Worm (Caenorhabditis elegans) whole organism, late embryonic: ENCODE data around the gene F16H6.9.

ENCODE experiments used
- C38D4.7 ChIP-seq: fragments of 200-800 bp; sonication (Bioruptor generic); optimal IDR thresholded peaks from 2 replicates; lab custom pipeline; 2018; ENCODE audit warnings: mild to moderate bottlenecking, missing genetic modification characterization, moderate library complexity, missing compliant biosample characterization
- K09A11.1 ChIP-seq: sonication (generic microtip); optimal IDR thresholded peaks from 2 replicates; lab custom pipeline; 2017; ENCODE audit warnings: antibody characterized with exemption, mild to moderate bottlenecking, missing genetic modification characterization, missing compliant biosample characterization; ENCODE audit not compliant: insufficient read depth
- T23F11.4 ChIP-seq: fragments of 200-800 bp; sonication (Bioruptor generic); optimal IDR thresholded peaks from 2 replicates; lab custom pipeline; 2018; ENCODE audit warnings: mild to moderate bottlenecking, missing genetic modification characterization, missing compliant biosample characterization
- ama-1 ChIP-seq: fragments of 150-350 bp; optimal IDR thresholded peaks from 2 replicates; lab custom pipeline; 2014
- ceh-14 ChIP-seq: sonication (generic microtip); optimal IDR thresholded peaks from 2 replicates; lab custom pipeline; 2016; ENCODE audit warnings: missing genotype, missing genetic modification characterization, missing compliant biosample characterization
- ceh-19 ChIP-seq: fragments of 200-800 bp; sonication (Bioruptor generic); optimal IDR thresholded peaks from 2 replicates; lab custom pipeline; 2018; ENCODE audit warnings: mild to moderate bottlenecking, missing genetic modification characterization, missing compliant biosample characterization
- ceh-22 ChIP-seq: sonication (generic microtip); optimal IDR thresholded peaks from 2 replicates; lab custom pipeline; 2017; ENCODE audit warnings: missing biosample characterization, missing genetic modification characterization
- ceh-31 ChIP-seq: sonication (generic microtip); optimal IDR thresholded peaks from 2 replicates; lab custom pipeline; 2016; ENCODE audit warnings: missing genetic modification characterization, missing compliant biosample characterization
- ceh-34 ChIP-seq: sonication (generic microtip); optimal IDR thresholded peaks from 2 replicates; lab custom pipeline; 2016; ENCODE audit warnings: mild to moderate bottlenecking, missing genetic modification characterization, missing compliant biosample characterization
- ceh-45 ChIP-seq: fragments of 200-800 bp; sonication (Bioruptor generic); IDR thresholded peaks from 2 replicates; pipeline ENCODE4 v1.3.6; 2022; ENCODE audit warnings: missing genetic modification reagents, missing genetic modification characterization, missing compliant biosample characterization
- ceh-48 ChIP-seq: sonication (generic microtip); optimal IDR thresholded peaks from 2 replicates; lab custom pipeline; 2016; ENCODE audit warnings: missing genetic modification characterization, inconsistent platforms, missing compliant biosample characterization
- dmd-4 ChIP-seq: sonication (generic microtip); optimal IDR thresholded peaks from 2 replicates; lab custom pipeline; 2016; ENCODE audit warnings: borderline replicate concordance, missing genetic modification characterization, missing compliant biosample characterization
- elt-2 ChIP-seq: sonication (generic microtip); optimal IDR thresholded peaks from 2 replicates; lab custom pipeline; 2016; ENCODE audit warnings: missing genetic modification reagents, missing genetic modification characterization, missing compliant biosample characterization
- elt-4 ChIP-seq: sonication (generic microtip); optimal IDR thresholded peaks from 2 replicates; lab custom pipeline; 2016; ENCODE audit warnings: missing genetic modification characterization, missing compliant biosample characterization
- ets-4 ChIP-seq: sonication (generic microtip); optimal IDR thresholded peaks from 2 replicates; lab custom pipeline; 2016; ENCODE audit warnings: missing genetic modification characterization, missing compliant biosample characterization
- fax-1 ChIP-seq: sonication (generic microtip); optimal IDR thresholded peaks from 2 replicates; lab custom pipeline; 2016; ENCODE audit warnings: missing genotype, missing genetic modification characterization, missing compliant biosample characterization
- fkh-10 ChIP-seq: fragments of 150-350 bp; optimal IDR thresholded peaks from 2 replicates; lab custom pipeline; 2014; ENCODE audit warnings: missing biosample characterization, missing genetic modification reagents, missing genetic modification characterization
- hlh-6 ChIP-seq: sonication (generic microtip); optimal IDR thresholded peaks from 2 replicates; lab custom pipeline; 2016; ENCODE audit warnings: missing genotype, missing genetic modification characterization, missing compliant biosample characterization
- hlh-8 ChIP-seq: sonication (generic microtip); optimal IDR thresholded peaks from 2 replicates; lab custom pipeline; 2016; ENCODE audit warnings: missing genotype, missing genetic modification characterization, missing compliant biosample characterization
- lin-11 ChIP-seq: fragments of 200-800 bp; sonication (Bioruptor generic); optimal IDR thresholded peaks from 2 replicates; lab custom pipeline; 2018; ENCODE audit warnings: mild to moderate bottlenecking, missing genetic modification characterization, missing compliant biosample characterization
- mec-3 ChIP-seq: sonication (generic microtip); optimal IDR thresholded peaks from 2 replicates; lab custom pipeline; 2016; ENCODE audit warnings: borderline replicate concordance, missing genetic modification characterization, missing compliant biosample characterization
- nfya-1 ChIP-seq: sonication (generic microtip); optimal IDR thresholded peaks from 2 replicates; lab custom pipeline; 2017; ENCODE audit warnings: missing genetic modification characterization, mild to moderate bottlenecking, missing compliant biosample characterization, antibody characterized with exemption, moderate library complexity
- nhr-232 ChIP-seq: sonication (generic microtip); optimal IDR thresholded peaks from 2 replicates; lab custom pipeline; 2016; ENCODE audit warnings: missing genetic modification characterization, missing compliant biosample characterization
- npax-4 ChIP-seq: sonication (generic microtip); optimal IDR thresholded peaks from 2 replicates; lab custom pipeline; 2016; ENCODE audit warnings: missing genetic modification characterization, missing compliant biosample characterization
- odd-2 ChIP-seq: sonication (generic microtip); optimal IDR thresholded peaks from 2 replicates; lab custom pipeline; 2017; ENCODE audit warnings: antibody characterized with exemption, mild to moderate bottlenecking, missing genetic modification characterization, missing compliant biosample characterization
- pag-3 ChIP-seq: sonication (generic microtip); optimal IDR thresholded peaks from 2 replicates; lab custom pipeline; 2016; ENCODE audit warnings: missing compliant biosample characterization, missing genetic modification characterization, borderline replicate concordance
- pat-9 ChIP-seq: fragments of 200-800 bp; sonication (Bioruptor generic); optimal IDR thresholded peaks from 2 replicates; lab custom pipeline; 2018; ENCODE audit warnings: mild to moderate bottlenecking, missing genetic modification characterization, moderate library complexity, missing compliant biosample characterization
- pax-1 ChIP-seq: fragments of 150-350 bp; optimal IDR thresholded peaks from 2 replicates; lab custom pipeline; 2014; ENCODE audit warnings: missing biosample characterization, missing genetic modification characterization
- pha-4 ChIP-seq: fragments of 150-350 bp; optimal IDR thresholded peaks from 2 replicates; lab custom pipeline; 2018; ENCODE audit warnings: missing biosample characterization, missing genetic modification reagents, missing genetic modification characterization
- pros-1 ChIP-seq: fragments of 150-350 bp; optimal IDR thresholded peaks from 2 replicates; lab custom pipeline; 2014; ENCODE audit warnings: missing biosample characterization, missing genetic modification reagents, missing genetic modification characterization
- ref-2 ChIP-seq: sonication (generic microtip); optimal IDR thresholded peaks from 2 replicates; lab custom pipeline; 2016; ENCODE audit warnings: missing genetic modification characterization, missing compliant biosample characterization
- sox-4 ChIP-seq: sonication (generic microtip); optimal IDR thresholded peaks from 2 replicates; lab custom pipeline; 2017; ENCODE audit warnings: mild to moderate bottlenecking, missing genetic modification characterization, inconsistent platforms, missing compliant biosample characterization
- syd-9 ChIP-seq: sonication (generic microtip); optimal IDR thresholded peaks from 2 replicates; lab custom pipeline; 2016; ENCODE audit warnings: mild to moderate bottlenecking, missing genetic modification characterization, moderate library complexity, missing compliant biosample characterization
- tbx-2 ChIP-seq: sonication (generic microtip); optimal IDR thresholded peaks from 2 replicates; lab custom pipeline; 2016; ENCODE audit warnings: missing genetic modification characterization, missing compliant biosample characterization
- tbx-7 ChIP-seq: sonication (generic microtip); optimal IDR thresholded peaks from 2 replicates; lab custom pipeline; 2016; ENCODE audit warnings: missing genotype, missing genetic modification characterization, missing compliant biosample characterization
- unc-3 ChIP-seq, 2 experiments: fragments of 200-800 bp in 1 of 2; sonication (Bioruptor generic) in 1 of 2; sonication (generic microtip) in 1 of 2; conservative IDR thresholded peaks in 1 of 2; optimal IDR thresholded peaks in 1 of 2; 2 replicates each; pipeline versions ENCODE4 v1.3.6 to Lab custom; 2016 to 2022; ENCODE audit warnings: missing compliant biosample characterization in 2 of 2, missing genetic modification characterization in 2 of 2, missing genetic modification reagents in 1 of 2
- unc-55 ChIP-seq: sonication (generic microtip); optimal IDR thresholded peaks from 2 replicates; lab custom pipeline; 2017; ENCODE audit warnings: missing biosample characterization, missing genetic modification reagents, missing genetic modification characterization
- ztf-16 ChIP-seq: sonication (generic microtip); optimal IDR thresholded peaks from 2 replicates; lab custom pipeline; 2017; ENCODE audit warnings: missing genetic modification characterization, missing compliant biosample characterization

The F16H6.9 gene

DNA sequence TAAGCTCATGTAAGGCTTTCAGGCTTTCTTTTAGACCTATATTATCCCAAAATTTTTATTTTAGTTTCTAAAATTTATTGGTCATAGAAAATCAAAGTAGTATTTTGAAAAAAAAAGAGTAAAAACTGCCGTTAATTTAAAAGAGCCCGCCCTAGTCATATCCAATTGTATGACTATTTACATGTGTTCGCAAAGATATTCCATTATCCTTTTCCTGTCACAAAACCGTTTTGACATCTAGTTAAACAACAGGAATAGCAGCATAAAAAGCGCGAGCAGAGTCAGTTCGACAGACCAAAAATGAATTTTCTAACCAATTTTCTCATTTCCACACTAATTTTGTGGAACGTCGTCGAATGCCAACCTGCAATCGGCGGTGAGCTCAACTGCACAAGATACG lies 21.9 kb upstream of the F16H6.9 start, which contains the start of gene F16H6.3:
Gene F16H6.3 (plus strand): TSS at position 301 of the 400 bp plus-strand sequence.
- TF ChIP-seq odd-2 (tag; lab: Kevin White, UChicago) (no peak), ref-2 (tag; lab: Kevin White, UChicago) (no peak), npax-4 (tag; lab: Kevin White, UChicago) (no peak), ztf-16 (no peak), unc-55 (GFP tag; lab: Kevin White, UChicago) (no peak), lin-11 (tag; lab: Kevin White, UChicago) (no peak), ceh-34 (no peak), sox-4 (tag; lab: Kevin White, UChicago) (no peak), nfya-1 (tag; lab: Kevin White, UChicago) (no peak), pag-3 (tag; lab: Kevin White, UChicago) (no peak), T23F11.4 (GFP tag; lab: Kevin White, UChicago) (no peak), ceh-48 (tag; lab: Kevin White, UChicago) (no peak), ceh-19 (GFP tag; lab: Kevin White, UChicago) (no peak), tbx-7 (tag; lab: Kevin White, UChicago) (no peak), nhr-232 (tag; lab: Kevin White, UChicago) (no peak), syd-9 (tag; lab: Kevin White, UChicago) (no peak), dmd-4 (tag; lab: Kevin White, UChicago) (no peak), pax-1 (tag; lab: Kevin White, UChicago) (no peak), fkh-10 (no peak), ceh-22 (no peak)
- TF ChIP-seq, all 69 proteins: peak for 0

DNA sequence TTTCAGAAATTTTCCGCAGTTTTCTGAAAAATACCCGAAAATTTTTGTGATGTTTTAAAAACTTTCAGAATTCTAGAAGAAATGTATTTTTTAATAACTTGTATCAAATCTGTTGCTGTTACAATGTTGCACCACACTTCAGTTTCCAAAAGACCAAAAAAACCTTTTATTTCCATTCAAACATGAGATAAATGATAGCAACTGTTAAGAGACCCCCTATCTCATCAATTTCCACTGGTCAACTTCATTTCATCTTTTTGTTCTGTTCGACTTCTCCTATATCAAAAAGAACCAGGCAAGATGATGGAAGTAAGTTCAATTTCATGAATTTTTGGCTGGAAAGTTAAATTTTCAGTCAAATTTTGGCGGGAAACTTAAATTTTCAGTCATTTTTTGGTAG lies 18.5 kb upstream of the F16H6.9 start, which contains the start of gene F16H6.4:
Gene F16H6.4 (plus strand): TSS at position 301 of the 400 bp plus-strand sequence.
- TF ChIP-seq elt-2 (tag; lab: Kevin White, UChicago) (no peak), ets-4 (tag; lab: Kevin White, UChicago) (no peak), ceh-34 (no peak), fax-1 (no peak), hlh-6 (no peak), dmd-4 (tag; lab: Kevin White, UChicago) (no peak), pros-1 (tag; lab: Kevin White, UChicago) (no peak), pha-4 (tag; lab: Kevin White, UChicago) (no peak), elt-4 (no peak), hlh-8 (no peak), ref-2 (tag; lab: Kevin White, UChicago) (no peak), mec-3 (tag; lab: Kevin White, UChicago) (no peak), ama-1 (no peak), ceh-22 (no peak), ceh-45 (GFP tag; lab: Robert Waterston, UW) (no peak), C38D4.7 (GFP tag; lab: Kevin White, UChicago) (no peak)

DNA sequence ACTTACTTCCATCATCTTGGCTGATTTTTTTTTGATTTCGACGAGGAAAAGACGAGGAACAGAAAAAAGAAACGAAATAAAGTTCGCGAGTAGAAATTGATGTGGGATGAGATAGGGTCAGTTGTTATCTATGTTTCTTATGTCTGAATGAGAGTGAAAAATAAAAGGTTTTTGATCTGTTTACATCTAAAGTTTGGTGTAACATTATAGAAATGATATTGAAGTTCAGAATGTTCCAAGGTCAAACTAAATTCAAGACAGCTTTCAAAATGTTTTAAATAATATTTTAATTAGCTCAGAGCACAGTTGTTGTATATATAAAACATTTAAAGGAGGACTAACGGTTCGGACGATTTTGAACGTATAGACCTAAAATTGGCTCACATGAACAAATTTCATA lies 7.8 kb upstream of the F16H6.9 start, which contains the start of gene F16H6.7:
Gene F16H6.7 (minus strand): TSS at position 101 of the 400 bp plus-strand sequence.
- TF ChIP-seq tbx-2 (tag; lab: Kevin White, UChicago) = no peak

DNA sequence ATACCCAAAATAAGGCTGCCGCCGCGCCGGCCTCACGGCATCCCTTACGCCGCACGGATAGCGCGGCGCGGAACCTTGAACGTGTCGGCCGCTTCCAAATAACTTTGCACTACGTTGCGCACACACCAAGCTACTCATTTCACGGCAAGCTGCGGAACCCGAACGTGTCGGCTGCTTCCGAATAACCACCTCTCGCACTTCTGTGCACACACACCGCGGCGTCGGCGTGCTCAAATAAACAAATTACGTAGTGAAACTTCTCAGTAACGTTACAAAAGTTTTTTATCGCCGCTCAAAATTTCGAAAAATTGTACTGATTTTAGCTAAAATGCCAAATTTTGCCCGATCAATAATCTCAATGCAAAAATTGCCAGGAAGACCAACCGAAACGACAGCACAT lies 4.0 kb upstream of the F16H6.9 start:
- TF ChIP-seq ceh-22 (no peak), unc-3 (GFP tag; conservative IDR thresholded peaks at IDR 0.05; lab: Robert Waterston, UW) (no peak), unc-3 (tag; optimal IDR thresholded peaks at IDR 0.05; lab: Kevin White, UChicago) (no peak), pag-3 (tag; lab: Kevin White, UChicago) (no peak), unc-55 (GFP tag; lab: Kevin White, UChicago) (no peak), syd-9 (tag; lab: Kevin White, UChicago) (no peak), pat-9 (tag; lab: Kevin White, UChicago) (no peak), K09A11.1 (tag; lab: Kevin White, UChicago) (no peak), ceh-14 (tag; lab: Kevin White, UChicago) (no peak), T23F11.4 (GFP tag; lab: Kevin White, UChicago) (no peak), ceh-31 (tag; lab: Kevin White, UChicago) (no peak)
